Fruit fly (Drosophila melanogaster): Measurements from ENCODE around the gene CG13875.
A peak's percentile ranks its signal among the peaks of the same experiment; 100 is the strongest.

CG13875 gene

dm6 chr3L:199754-200596, 20.3 kb downstream of the CG13875 start, which contains the start of the genes rno and mri (continued):
- TF ChIP-seq CG3838 (GFP tag; optimal IDR thresholded peaks at IDR 0.05), result no peak
- TF ChIP-seq CG12299 (tag; optimal IDR thresholded peaks at IDR 0.05), result peak; percentile 68
- TF ChIP-seq Xrp1 (GFP tag; IDR thresholded peaks at IDR 0.05), result peak; percentile 72
- TF ChIP-seq dmrt11E (tag; optimal IDR thresholded peaks at IDR 0.05), result peak; percentile 76
- TF ChIP-seq chn (GFP tag; optimal IDR thresholded peaks at IDR 0.05), result no peak
- TF ChIP-seq CG11398 (GFP tag; optimal IDR thresholded peaks at IDR 0.05), result no peak
- no peak for TF ChIP-seq Gsc (GFP tag; IDR thresholded peaks at IDR 0.05)
- TF ChIP-seq CG31388 (GFP tag; optimal IDR thresholded peaks at IDR 0.05), result no peak
- TF ChIP-seq Dek (tag; optimal IDR thresholded peaks at IDR 0.05), result peak; percentile 67
- TF ChIP-seq lbe (GFP tag; optimal IDR thresholded peaks at IDR 0.05), result peak; percentile 59
- no peak for TF ChIP-seq chif (GFP tag; optimal IDR thresholded peaks at IDR 0.05)
- TF ChIP-seq cg (GFP tag; optimal IDR thresholded peaks at IDR 0.05), result no peak
- peak; percentile 3 for TF ChIP-seq BtbVII (GFP tag; optimal IDR thresholded peaks at IDR 0.05)
- TF ChIP-seq Aef1 (GFP tag; IDR thresholded peaks at IDR 0.05), result peak; percentile 47; the same call in 2 of the 3 replicates
- no peak for TF ChIP-seq toy (GFP tag; IDR thresholded peaks at IDR 0.05)
- TF ChIP-seq org-1 (GFP tag; optimal IDR thresholded peaks at IDR 0.05), result no peak
- peak; percentile 83 for TF ChIP-seq CG30020 (tag; optimal IDR thresholded peaks at IDR 0.05)
- TF ChIP-seq B-H1 (GFP tag; IDR thresholded peaks at IDR 0.05), result peak; percentile 65; the same call in 2 of the 3 replicates
- TF ChIP-seq eve (GFP tag; optimal IDR thresholded peaks at IDR 0.05), result no peak
- TF ChIP-seq fd3F (GFP tag; optimal IDR thresholded peaks at IDR 0.05), result peak; percentile 64
- peak; percentile 90 for TF ChIP-seq tna (GFP tag; IDR thresholded peaks at IDR 0.05; ENCODE audit: partially characterized antibody)
- peak; percentile 19; the same call in 1 of the 3 replicates for TF ChIP-seq croc (GFP tag; conservative IDR thresholded peaks at IDR 0.05)
- peak; percentile 40; the same call in 1 of the 3 replicates for TF ChIP-seq CG14050 (GFP tag; IDR thresholded peaks at IDR 0.05)
- peak; percentile 70 for TF ChIP-seq Nf-YC (tag; optimal IDR thresholded peaks at IDR 0.05)
- no peak for TF ChIP-seq crc (GFP tag; optimal IDR thresholded peaks at IDR 0.05)
- peak; percentile 75 for TF ChIP-seq Fer3 (tag; optimal IDR thresholded peaks at IDR 0.05)
- TF ChIP-seq NK7.1 (GFP tag; optimal IDR thresholded peaks at IDR 0.05), result no peak
- TF ChIP-seq z (GFP tag; IDR thresholded peaks at IDR 0.05), result no peak
- TF ChIP-seq sqz (GFP tag; optimal IDR thresholded peaks at IDR 0.05), result peak; percentile 13
- TF ChIP-seq corto (GFP tag; optimal IDR thresholded peaks at IDR 0.05), result no peak
- TF ChIP-seq twi (tag; optimal IDR thresholded peaks at IDR 0.05), result peak; percentile 62
- peak; percentile 70 for TF ChIP-seq CG1602 (GFP tag; optimal IDR thresholded peaks at IDR 0.05)
- no peak for TF ChIP-seq da (GFP tag; optimal IDR thresholded peaks at IDR 0.05)
- no peak for TF ChIP-seq CG7987 (GFP tag; optimal IDR thresholded peaks at IDR 0.05)
- TF ChIP-seq sc (optimal IDR thresholded peaks at IDR 0.05), result no peak
- TF ChIP-seq sc (GFP tag; optimal IDR thresholded peaks at IDR 0.05), result peak; percentile 13
- TF ChIP-seq CG18599 (GFP tag; optimal IDR thresholded peaks at IDR 0.05), result peak; percentile 69
- peak; percentile 58 for TF ChIP-seq HHEX (GFP tag; optimal IDR thresholded peaks at IDR 0.05)
- TF ChIP-seq pb (GFP tag; optimal IDR thresholded peaks at IDR 0.05), result no peak
- peak; percentile 56 for TF ChIP-seq Oli (tag; optimal IDR thresholded peaks at IDR 0.05)
- peak; percentile 1 for TF ChIP-seq ems (GFP tag; optimal IDR thresholded peaks at IDR 0.05)
- TF ChIP-seq Mrtf (GFP tag; IDR thresholded peaks at IDR 0.05), result 0 out of 3 replicates have a peak, but pooled peaks have one; percentile 42
- TF ChIP-seq ap (GFP tag; IDR thresholded peaks at IDR 0.05), result peak; percentile 50
- peak; percentile 35 for TF ChIP-seq pzg (GFP tag; optimal IDR thresholded peaks at IDR 0.05)
- 0 out of 2 replicates have a peak, but pooled peaks have one; percentile 19 for TF ChIP-seq Rx (GFP tag; IDR thresholded peaks at IDR 0.05)
- peak; percentile 95 for TF ChIP-seq Bgb (GFP tag; IDR thresholded peaks at IDR 0.05; ENCODE audit: partially characterized antibody)
- peak; percentile 16 for TF ChIP-seq Fer1 (GFP tag; optimal IDR thresholded peaks at IDR 0.05)
- TF ChIP-seq sens-2 (GFP tag; IDR thresholded peaks at IDR 0.05), result peak; percentile 35; the same call in 1 of the 2 replicates
- TF ChIP-seq ERR (GFP tag; optimal IDR thresholded peaks at IDR 0.05), result no peak

Data from whole organism, embryonic.